Worm (Caenorhabditis elegans) whole organism, L2 larva: ENCODE measurements around the gene tag-124.

Experiments used
- C34F6.9 ChIP-seq: fragments of 150-350 bp; optimal IDR thresholded peaks from 2 replicates; lab custom pipeline; 2014; ENCODE audit warnings: missing biosample characterization, missing genetic modification characterization
- Y55F3AM.14 ChIP-seq: fragments of 200-800 bp; sonication (Bioruptor generic); optimal IDR thresholded peaks from 2 replicates; lab custom pipeline; 2018; ENCODE audit warnings: mild to moderate bottlenecking, missing genetic modification characterization, missing compliant biosample characterization
- alr-1 ChIP-seq: fragments of 150-350 bp; optimal IDR thresholded peaks from 2 replicates; lab custom pipeline; 2014; ENCODE audit warnings: missing biosample characterization, missing genetic modification characterization
- ama-1 ChIP-seq: fragments of 150-350 bp; optimal IDR thresholded peaks from 2 replicates; lab custom pipeline; 2018; ENCODE audit warnings: inconsistent platforms
- blmp-1 ChIP-seq: sonication (generic microtip); optimal IDR thresholded peaks from 2 replicates; lab custom pipeline; 2017; ENCODE audit warnings: missing genetic modification characterization, mild to moderate bottlenecking, missing compliant biosample characterization, antibody characterized with exemption, moderate library complexity; ENCODE audit not compliant: insufficient read depth
- ceh-16 ChIP-seq: fragments of 150-350 bp; optimal IDR thresholded peaks from 2 replicates; lab custom pipeline; 2014; ENCODE audit warnings: missing biosample characterization, missing genetic modification characterization
- crh-2 ChIP-seq: sonication (generic microtip); optimal IDR thresholded peaks from 2 replicates; lab custom pipeline; 2017; ENCODE audit warnings: missing biosample characterization, missing genetic modification characterization
- dmd-4 ChIP-seq: sonication (generic microtip); optimal IDR thresholded peaks from 2 replicates; lab custom pipeline; 2017; ENCODE audit warnings: missing biosample characterization, missing genetic modification characterization
- elt-1 ChIP-seq: fragments of 150-350 bp; optimal IDR thresholded peaks from 2 replicates; lab custom pipeline; 2014; ENCODE audit warnings: missing biosample characterization, missing genetic modification characterization
- elt-3 ChIP-seq: sonication (generic microtip); optimal IDR thresholded peaks from 2 replicates; lab custom pipeline; 2017; ENCODE audit warnings: missing biosample characterization, missing genetic modification characterization
- fos-1 ChIP-seq: fragments of 150-350 bp; optimal IDR thresholded peaks from 2 replicates; lab custom pipeline; 2014; ENCODE audit warnings: missing biosample characterization, missing genetic modification characterization
- gmeb-1 ChIP-seq: fragments of 150-350 bp; optimal IDR thresholded peaks from 2 replicates; lab custom pipeline; 2014; ENCODE audit warnings: missing biosample characterization, missing genetic modification characterization
- lin-11 ChIP-seq: fragments of 150-350 bp; sonication (generic microtip); optimal IDR thresholded peaks from 2 replicates; lab custom pipeline; 2014; ENCODE audit warnings: missing biosample characterization, missing genetic modification characterization, inconsistent platforms, mixed read lengths
- lin-13 ChIP-seq: fragments of 150-350 bp; optimal IDR thresholded peaks from 2 replicates; lab custom pipeline; 2014; ENCODE audit warnings: missing biosample characterization, missing genetic modification reagents, missing genetic modification characterization
- lin-39 ChIP-seq: fragments of 150-350 bp; optimal IDR thresholded peaks from 2 replicates; lab custom pipeline; 2014; ENCODE audit warnings: missing biosample characterization, missing genetic modification reagents, missing genetic modification characterization
- lsy-2 ChIP-seq, 2 experiments: fragments of 150-350 bp in 1 of 2; sonication (generic microtip) in 1 of 2; optimal IDR thresholded peaks; 2 replicates each; lab custom pipeline; 2014 to 2017; ENCODE audit warnings: missing biosample characterization in 2 of 2, missing genetic modification characterization in 2 of 2
- mab-5 ChIP-seq: fragments of 150-350 bp; optimal IDR thresholded peaks from 2 replicates; lab custom pipeline; 2014; ENCODE audit warnings: missing biosample characterization, missing genetic modification characterization
- mbf-1 ChIP-seq: sonication (generic microtip); optimal IDR thresholded peaks from 2 replicates; lab custom pipeline; 2017; ENCODE audit warnings: missing biosample characterization, missing genetic modification characterization
- mdl-1 ChIP-seq, 2 experiments: fragments of 150-350 bp in 1 of 2; sonication (generic microtip) in 1 of 2; optimal IDR thresholded peaks; 2 replicates each; lab custom pipeline; 2017; ENCODE audit warnings: missing biosample characterization in 2 of 2, missing genetic modification characterization in 2 of 2
- nhr-10 ChIP-seq: sonication (generic microtip); optimal IDR thresholded peaks from 2 replicates; lab custom pipeline; 2017; ENCODE audit warnings: missing biosample characterization, missing genetic modification characterization
- nhr-11 ChIP-seq: fragments of 150-350 bp; optimal IDR thresholded peaks from 2 replicates; lab custom pipeline; 2014; ENCODE audit warnings: missing biosample characterization, missing genetic modification characterization
- nhr-12 ChIP-seq: fragments of 150-350 bp; optimal IDR thresholded peaks from 2 replicates; lab custom pipeline; 2014; ENCODE audit warnings: missing biosample characterization, missing genetic modification characterization
- nhr-23 ChIP-seq: fragments of 150-350 bp; optimal IDR thresholded peaks from 2 replicates; lab custom pipeline; 2014; ENCODE audit warnings: missing biosample characterization, missing genetic modification reagents, missing genetic modification characterization
- nhr-25 ChIP-seq: fragments of 150-350 bp; sonication (generic microtip); optimal IDR thresholded peaks from 3 replicates; lab custom pipeline; 2014; ENCODE audit warnings: missing biosample characterization, missing genetic modification characterization
- nhr-77 ChIP-seq: fragments of 150-350 bp; optimal IDR thresholded peaks from 2 replicates; lab custom pipeline; 2014; ENCODE audit warnings: missing biosample characterization, missing genetic modification characterization
- skn-1 ChIP-seq: sonication (generic microtip); optimal IDR thresholded peaks from 2 replicates; lab custom pipeline; 2017; ENCODE audit warnings: missing biosample characterization, missing genetic modification characterization
- sma-3 ChIP-seq: sonication (generic microtip); optimal IDR thresholded peaks from 2 replicates; lab custom pipeline; 2016; ENCODE audit warnings: missing genetic modification reagents, missing genetic modification characterization, missing compliant biosample characterization
- sma-9 ChIP-seq, 2 experiments: fragments of 150-350 bp in 1 of 2; sonication (generic microtip) in 1 of 2; optimal IDR thresholded peaks; 2 replicates each; lab custom pipeline; 2014 to 2016; ENCODE audit warnings: missing genetic modification characterization in 2 of 2, mild to moderate bottlenecking in 1 of 2, missing biosample characterization in 1 of 2, missing compliant biosample characterization in 1 of 2, missing genetic modification reagents in 1 of 2, moderate library complexity in 1 of 2
- unc-55 ChIP-seq: fragments of 150-350 bp; sonication (generic microtip); optimal IDR thresholded peaks from 3 replicates; lab custom pipeline; 2014; ENCODE audit warnings: missing biosample characterization, missing genetic modification reagents, missing genetic modification characterization
- zag-1 ChIP-seq: fragments of 150-350 bp; optimal IDR thresholded peaks from 2 replicates; lab custom pipeline; 2014; ENCODE audit warnings: missing biosample characterization, missing genetic modification characterization
- ztf-11 ChIP-seq: sonication (generic microtip); optimal IDR thresholded peaks from 2 replicates; lab custom pipeline; 2017; ENCODE audit warnings: missing biosample characterization, missing genetic modification characterization
- ztf-4 ChIP-seq: fragments of 150-350 bp; optimal IDR thresholded peaks from 2 replicates; lab custom pipeline; 2014; ENCODE audit warnings: missing biosample characterization, missing genetic modification characterization

tag-124 gene

DNA sequence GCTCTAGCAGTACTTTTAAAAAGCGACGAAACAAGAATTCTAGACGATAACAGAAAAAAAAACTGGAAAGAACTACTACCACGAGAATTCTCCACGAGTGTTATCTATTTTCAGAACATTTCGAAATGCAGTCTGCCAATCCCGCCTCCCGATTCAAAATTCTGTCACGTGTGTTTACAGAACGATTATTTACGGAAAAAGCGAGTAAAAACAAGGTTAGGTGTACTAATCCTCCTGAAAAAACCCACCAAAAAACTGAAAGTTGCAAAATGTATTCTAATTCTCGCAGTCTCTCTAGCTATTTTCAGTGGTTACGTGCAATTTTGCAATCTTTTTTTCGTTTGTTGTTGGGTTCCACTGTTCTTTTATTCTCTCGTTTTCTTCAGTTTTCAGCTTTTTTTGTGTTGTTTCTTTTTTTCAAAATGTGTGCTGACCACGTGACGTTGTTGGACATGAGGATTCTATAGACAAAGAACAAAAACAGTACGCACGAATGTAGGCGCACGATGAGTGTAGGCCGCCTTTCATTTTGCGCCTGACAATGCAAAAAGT is 15.5 kb downstream of the tag-124 start:
- no peak for TF ChIP-seq Y55F3AM.14 (GFP tag; lab: Kevin White, UChicago)
- TF ChIP-seq mdl-1 (tag; optimal IDR thresholded peaks at IDR 0.05; lab: Kevin White, UChicago), result peak in 1 of 2 experiments; percentile 12
- peak; percentile 39 for TF ChIP-seq C34F6.9 (tag; lab: Kevin White, UChicago)
- no peak for TF ChIP-seq elt-1
- peak; percentile 30 for TF ChIP-seq crh-2 (tag; lab: Kevin White, UChicago)
- no peak for TF ChIP-seq lsy-2 (tag; optimal IDR thresholded peaks at IDR 0.05; lab: Kevin White, UChicago)
- no peak for TF ChIP-seq lin-39 (tag; lab: Kevin White, UChicago)
- TF ChIP-seq gmeb-1, result no peak
- TF ChIP-seq mab-5 (tag; lab: Kevin White, UChicago), result no peak
- peak; percentile 72 for TF ChIP-seq unc-55 (GFP tag; lab: Kevin White, UChicago)

DNA sequence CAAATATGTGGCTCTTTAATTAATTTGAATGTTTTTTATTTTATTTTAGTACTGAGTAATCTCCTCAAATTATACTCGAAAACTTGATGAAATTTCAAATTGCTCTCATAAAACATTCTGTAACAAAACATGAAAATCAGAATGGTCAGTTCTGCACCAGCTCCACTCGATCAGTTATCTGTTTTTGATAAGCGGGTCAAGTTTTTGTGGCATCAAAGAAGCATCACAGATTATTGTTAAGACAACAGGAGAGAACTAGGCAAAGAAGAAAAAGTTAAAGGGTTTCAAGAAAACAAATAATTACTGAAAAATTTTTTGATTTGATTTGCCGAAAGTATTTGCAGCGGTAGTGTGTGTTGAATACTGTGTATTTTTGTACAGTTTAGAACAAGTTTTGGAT is 16.0 kb downstream of the tag-124 start:
- TF ChIP-seq mbf-1 (tag; lab: Kevin White, UChicago), result no peak
- TF ChIP-seq blmp-1 (tag; lab: Kevin White, UChicago), result no peak
- TF ChIP-seq nhr-10 (tag; lab: Kevin White, UChicago), result no peak
- TF ChIP-seq zag-1 (tag; lab: Kevin White, UChicago), result no peak
- peak; percentile 52 for TF ChIP-seq sma-9 (GFP tag; optimal IDR thresholded peaks at IDR 0.05; lab: Kevin White, UChicago)
- no peak for TF ChIP-seq sma-9 (tag; optimal IDR thresholded peaks at IDR 0.05; lab: Kevin White, UChicago)
- no peak for TF ChIP-seq ceh-16 (tag; lab: Kevin White, UChicago)

DNA sequence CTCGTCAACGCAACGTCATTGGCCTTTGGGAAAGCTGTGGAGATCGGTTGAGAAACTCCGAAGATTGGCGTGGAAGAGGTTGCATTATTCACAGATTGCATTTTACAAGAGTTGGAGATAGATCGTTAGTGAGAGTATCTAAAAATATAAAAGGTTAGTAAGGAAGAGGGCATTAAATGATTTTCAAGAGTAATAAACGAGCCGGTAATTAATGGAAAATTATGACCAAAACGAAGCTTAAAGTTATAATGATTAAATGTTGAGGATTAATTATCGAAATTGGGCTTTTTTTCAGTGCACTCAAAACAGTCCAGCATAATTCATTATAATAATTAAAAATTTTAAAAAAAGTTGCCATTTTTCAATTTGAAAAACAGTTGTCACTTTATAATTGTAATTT is 18.2 kb downstream of the tag-124 start, which contains the start of gene pap-2:
Gene pap-2, minus strand, starts transcription at position 101 of the 400 bp plus-strand sequence.
- TF ChIP-seq alr-1 (tag; lab: Kevin White, UChicago) (no peak), Y55F3AM.14 (GFP tag; lab: Kevin White, UChicago) (no peak), lin-13 (GFP tag; lab: Kevin White, UChicago) (no peak), skn-1 (no peak), nhr-77 (no peak), unc-55 (GFP tag; lab: Kevin White, UChicago) (no peak), lin-11 (tag; lab: Kevin White, UChicago) (no peak), fos-1 (tag; lab: Kevin White, UChicago) (no peak), ztf-4 (tag; lab: Kevin White, UChicago) (no peak), ama-1 (lab: Kevin White, UChicago) (no peak), nhr-12 (tag; lab: Kevin White, UChicago) (no peak)

DNA sequence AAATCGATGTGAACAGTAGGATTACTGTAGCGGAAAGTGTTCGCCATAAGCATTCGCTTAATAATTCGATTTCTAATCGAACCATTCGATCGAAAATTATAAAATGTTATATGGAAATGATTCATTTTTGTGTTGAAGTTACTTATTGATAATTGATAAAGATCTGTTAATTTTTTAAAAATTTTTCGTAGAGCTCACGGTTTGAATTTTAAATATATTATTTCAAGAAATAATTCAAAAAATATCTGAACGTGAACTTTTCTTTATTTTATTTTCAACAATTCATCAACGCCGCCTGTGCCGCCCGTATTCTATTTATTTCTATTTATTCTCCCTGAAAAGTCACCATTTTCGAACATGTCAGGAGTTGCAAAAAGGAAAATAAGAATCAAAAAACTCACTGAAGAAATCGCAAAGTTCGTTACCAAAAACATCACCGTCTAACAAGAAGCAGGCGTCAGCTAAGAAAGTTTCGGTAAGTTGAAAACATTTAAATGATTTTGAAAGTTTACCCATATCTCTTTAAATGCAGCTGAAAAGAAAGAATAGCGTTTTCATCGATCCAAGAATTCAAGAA is 20.3 kb downstream of the tag-124 start, which contains the start of the genes T15H9.5 and T15H9.4:
Gene T15H9.5, minus strand, starts transcription at position 101 of the 577 bp plus-strand sequence.
Gene T15H9.4, plus strand, starts transcription at position 527 of the 577 bp plus-strand sequence.
- TF ChIP-seq blmp-1 (tag; lab: Kevin White, UChicago), result no peak
- no peak for TF ChIP-seq mdl-1 (tag; optimal IDR thresholded peaks at IDR 0.05; lab: Kevin White, UChicago)
- TF ChIP-seq nhr-23, result no peak
- TF ChIP-seq nhr-11 (tag; lab: Kevin White, UChicago), result no peak
- no peak for TF ChIP-seq elt-3 (tag; lab: Kevin White, UChicago)
- no peak for TF ChIP-seq C34F6.9 (tag; lab: Kevin White, UChicago)
- no peak for TF ChIP-seq ztf-4 (tag; lab: Kevin White, UChicago)
- TF ChIP-seq sma-3 (GFP tag; lab: Kevin White, UChicago), result no peak
- TF ChIP-seq mab-5 (tag; lab: Kevin White, UChicago), result no peak

DNA sequence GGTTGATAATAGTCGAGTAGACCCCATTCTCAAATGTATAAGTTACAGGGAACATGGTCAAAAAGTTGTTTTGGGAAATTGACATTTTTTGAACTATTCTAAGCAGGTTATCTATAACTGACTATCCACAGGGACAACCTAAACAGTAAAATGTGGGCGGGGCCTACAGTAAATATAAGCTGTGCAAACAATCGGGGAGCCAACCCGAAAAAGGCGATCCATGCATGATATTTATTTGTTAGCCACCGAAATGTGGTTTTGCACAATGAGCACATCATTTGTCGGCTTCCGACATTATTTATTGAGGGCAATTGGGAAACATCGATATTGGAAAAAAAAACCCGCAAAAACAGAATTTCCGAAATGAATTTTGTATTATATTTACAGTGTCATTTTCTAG is 23.6 kb downstream of the tag-124 start, which contains the start of gene hlh-6:
Gene hlh-6, minus strand, starts transcription at position 101 of the 400 bp plus-strand sequence.
- TF ChIP-seq nhr-23 (no peak), nhr-25 (tag; lab: Kevin White, UChicago) (no peak), ztf-11 (no peak), elt-3 (tag; lab: Kevin White, UChicago) (no peak), ama-1 (lab: Kevin White, UChicago) (no peak), dmd-4 (tag; lab: Kevin White, UChicago) (no peak), nhr-12 (tag; lab: Kevin White, UChicago) (no peak)
